Fruit fly (Drosophila melanogaster) whole organism, prepupa: ENCODE results near the gene bsk.

ENCODE experiments used
- CG10669 ChIP-seq: fragments of 200-800 bp; sonication (Bioruptor generic); optimal IDR thresholded peaks from 3 replicates; lab custom pipeline; 2018; ENCODE audit warnings: missing biosample characterization, mild to moderate bottlenecking, missing genetic modification characterization, moderate library complexity
- CG7368 ChIP-seq: fragments of 200-800 bp; sonication (Bioruptor generic); optimal IDR thresholded peaks from 3 replicates; lab custom pipeline; 2016; ENCODE audit warnings: missing biosample characterization, missing genetic modification characterization
- OdsH ChIP-seq: fragments of 200-800 bp; sonication (Bioruptor generic); optimal IDR thresholded peaks from 3 replicates; lab custom pipeline; 2016; ENCODE audit warnings: missing biosample characterization, missing genetic modification characterization
- pdm3 ChIP-seq: fragments of 200-800 bp; sonication (Bioruptor generic); optimal IDR thresholded peaks from 3 replicates; lab custom pipeline; 2016; ENCODE audit warnings: missing biosample characterization, missing genetic modification characterization
- vri ChIP-seq: fragments of 200-800 bp; sonication (Bioruptor generic); optimal IDR thresholded peaks from 3 replicates; lab custom pipeline; 2016; ENCODE audit warnings: missing biosample characterization, mild to moderate bottlenecking, missing genetic modification characterization

dm6 chr2L:10268688-10269087 lies 18.4 kb upstream of the bsk start, which contains the start of gene CG4957:
- TF ChIP-seq CG7368 (GFP tag; lab: Kevin White, UChicago) (no peak), pdm3 (no peak), OdsH (GFP tag; lab: Kevin White, UChicago) (no peak), CG10669 (no peak), vri (GFP tag; lab: Kevin White, UChicago) (no peak)
